Worm (Caenorhabditis elegans): ENCODE results near the gene F19B10.2.

DNA sequence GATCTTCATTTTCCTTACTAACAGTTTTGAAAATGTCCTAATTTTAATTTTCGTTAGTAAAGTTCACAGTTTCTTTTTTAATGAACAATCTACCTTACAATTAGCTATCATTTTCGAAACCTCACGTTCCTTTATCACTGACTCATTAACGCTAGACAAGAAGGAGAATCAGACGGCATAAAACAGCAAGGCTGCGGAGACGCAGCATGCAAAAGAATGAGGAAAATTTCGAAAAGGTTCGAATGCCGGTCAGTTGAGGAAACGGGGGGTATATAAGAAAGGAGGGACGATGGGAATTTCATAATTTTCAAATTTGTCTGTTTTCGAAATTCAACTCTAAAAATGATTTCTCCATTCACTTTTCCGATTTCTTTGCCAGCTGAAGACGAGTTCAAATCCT, 13.3 kb upstream of the F19B10.2 start, which contains the start of gene F19B10.13:
- TF ChIP-seq ama-1 (optimal IDR thresholded peaks at IDR 0.05) = no peak
- TF ChIP-seq ama-1 (GFP tag; optimal IDR thresholded peaks at IDR 0.05) = no peak
- TF ChIP-seq nfya-1 (tag; optimal IDR thresholded peaks at IDR 0.05; ENCODE audit: borderline replicate concordance, insufficient read depth) = no peak
- TF ChIP-seq lin-35 (GFP tag; optimal IDR thresholded peaks at IDR 0.05) = no peak
- TF ChIP-seq hlh-12 (tag; optimal IDR thresholded peaks at IDR 0.05) = no peak
- no peak for TF ChIP-seq unc-62 (GFP tag; optimal IDR thresholded peaks at IDR 0.05)
- TF ChIP-seq B0261.1 (tag; optimal IDR thresholded peaks at IDR 0.05) = no peak
- no peak for TF ChIP-seq ztf-26 (tag; optimal IDR thresholded peaks at IDR 0.05)
- TF ChIP-seq lsy-27 (tag; optimal IDR thresholded peaks at IDR 0.05; ENCODE audit: borderline replicate concordance, insufficient read depth) = no peak
